Fruit fly (Drosophila melanogaster) S2 (cell line): ENCODE data around the gene CG15894.

Experiments
- CG8478 ChIP-seq: fragments of >200 bp; optimal IDR thresholded peaks from 2 replicates; lab custom pipeline; 2018
- CTCF ChIP-seq, 2 experiments: fragments of >200 bp; optimal IDR thresholded peaks; 2 replicates each; lab custom pipeline; 2018

- no peak for TF ChIP-seq CG8478 (lab: Kevin White, UChicago)
- no peak for TF ChIP-seq CTCF (optimal IDR thresholded peaks at IDR 0.05; lab: Kevin White, UChicago)
Measured at dm6 chrX:6311516-6311915, 2.5 kb downstream of the CG15894 start.
